Fruit fly (Drosophila melanogaster) whole organism, embryonic: ENCODE data around the gene CG14191.
A peak's percentile ranks its signal among the peaks of the same experiment; 100 is the strongest.

ENCODE experiments used
- Atf3 ChIP-seq: fragments of 200-800 bp; sonication (Bioruptor generic); optimal IDR thresholded peaks from 3 replicates; lab custom pipeline; 2016; ENCODE audit warnings: missing biosample characterization, missing genetic modification characterization
- C15 ChIP-seq: fragments of 200-800 bp; sonication (Bioruptor generic); IDR thresholded peaks from 3 replicates; pipeline ENCODE4 v1.3.6; 2022; ENCODE audit warnings: missing biosample characterization, missing genetic modification characterization
- CG10321 ChIP-seq: fragments of 200-800 bp; sonication (Bioruptor generic); IDR thresholded peaks from 2 replicates; pipeline ENCODE4 v1.3.6; 2022; ENCODE audit warnings: missing biosample characterization, missing genetic modification characterization
- CG10959 ChIP-seq: fragments of 200-800 bp; sonication (Bioruptor generic); IDR thresholded peaks from 2 replicates; pipeline ENCODE4 v1.3.6; 2022; ENCODE audit warnings: missing biosample characterization, missing genetic modification characterization
- CG12236 ChIP-seq: fragments of 200-800 bp; sonication (Bioruptor generic); optimal IDR thresholded peaks from 2 replicates; lab custom pipeline; 2016; ENCODE audit warnings: missing biosample characterization, missing genetic modification characterization
- CG14710 ChIP-seq: fragments of 200-800 bp; sonication (Bioruptor generic); optimal IDR thresholded peaks from 3 replicates; lab custom pipeline; 2019; ENCODE audit warnings: missing biosample characterization, mild to moderate bottlenecking, missing genetic modification characterization, moderate library complexity
- CG17829 ChIP-seq: fragments of 200-800 bp; optimal IDR thresholded peaks from 2 replicates; lab custom pipeline; 2019; ENCODE audit warnings: missing biosample characterization, mild to moderate bottlenecking, missing genetic modification characterization, moderate library complexity
- CG1832 ChIP-seq: fragments of 200-800 bp; sonication (Bioruptor generic); optimal IDR thresholded peaks from 2 replicates; lab custom pipeline; 2017; ENCODE audit warnings: missing biosample characterization, mild to moderate bottlenecking, missing genetic modification characterization, inconsistent platforms
- CG18476 ChIP-seq: fragments of 200-800 bp; sonication (Bioruptor generic); optimal IDR thresholded peaks from 2 replicates; lab custom pipeline; 2016; ENCODE audit warnings: missing biosample characterization, mild to moderate bottlenecking, missing genetic modification characterization
- CG32767 ChIP-seq: fragments of 200-800 bp; sonication (Bioruptor generic); IDR thresholded peaks from 2 replicates; pipeline ENCODE4 v1.3.6; 2022; ENCODE audit warnings: missing biosample characterization, missing genetic modification characterization
- CG3726 ChIP-seq: fragments of 200-800 bp; sonication (Bioruptor generic); IDR thresholded peaks from 3 replicates; pipeline ENCODE4, ENCODE4 v1.3.6; 2022; ENCODE audit warnings: missing biosample characterization, missing genetic modification characterization
- CG6175 ChIP-seq: fragments of 200-800 bp; sonication (Bioruptor generic); IDR thresholded peaks from 3 replicates; pipeline ENCODE4 v1.3.6; 2022; ENCODE audit warnings: missing biosample characterization, missing genetic modification characterization
- CG7556 ChIP-seq: fragments of 200-800 bp; sonication (Bioruptor generic); optimal IDR thresholded peaks from 2 replicates; lab custom pipeline; 2017; ENCODE audit warnings: missing biosample characterization, mild to moderate bottlenecking, missing genetic modification characterization
- CG9215 ChIP-seq: fragments of 200-800 bp; sonication (Bioruptor generic); IDR thresholded peaks from 2 replicates; pipeline ENCODE4 v1.3.6; 2022; ENCODE audit warnings: missing biosample characterization, missing genetic modification characterization
- CG9437 ChIP-seq: fragments of 200-800 bp; sonication (Bioruptor generic); optimal IDR thresholded peaks from 2 replicates; lab custom pipeline; 2018; ENCODE audit warnings: missing biosample characterization, mild to moderate bottlenecking, missing genetic modification characterization
- CHES-1-like ChIP-seq: fragments of 200-800 bp; sonication (Bioruptor generic); optimal IDR thresholded peaks from 2 replicates; lab custom pipeline; 2016; ENCODE audit warnings: missing biosample characterization, missing genetic modification characterization
- CTCF ChIP-seq: fragments of 200-800 bp; sonication (Bioruptor generic); optimal IDR thresholded peaks from 2 replicates; lab custom pipeline; 2017; ENCODE audit warnings: missing biosample characterization, mild to moderate bottlenecking, missing genetic modification characterization, moderate library complexity
- CoRest ChIP-seq: fragments of 200-800 bp; sonication (Bioruptor generic); optimal IDR thresholded peaks from 3 replicates; lab custom pipeline; 2018; ENCODE audit warnings: missing biosample characterization, mild to moderate bottlenecking, missing genetic modification characterization, moderate library complexity
- Deaf1 ChIP-seq: fragments of 200-800 bp; optimal IDR thresholded peaks from 3 replicates; lab custom pipeline; 2019; ENCODE audit warnings: missing biosample characterization, mild to moderate bottlenecking, missing genetic modification characterization, moderate library complexity
- Eip74EF ChIP-seq, 2 experiments: fragments of 200-800 bp in 1 of 2; fragments of >200 bp in 1 of 2; sonication (Bioruptor generic) in 1 of 2; optimal IDR thresholded peaks; 2 replicates each; lab custom pipeline; 2017 to 2019; ENCODE audit warnings: missing biosample characterization in 2 of 2, missing genetic modification characterization in 2 of 2, mild to moderate bottlenecking in 1 of 2, moderate library complexity in 1 of 2
- Ets65A ChIP-seq: fragments of 200-800 bp; sonication (Bioruptor generic); peaks from one replicate; lab custom pipeline; 2016; ENCODE audit warnings: missing biosample characterization, missing genetic modification characterization
- GATAe ChIP-seq: fragments of 200-800 bp; sonication (Bioruptor generic); conservative IDR thresholded peaks from 2 replicates; pipeline ENCODE4 v1.3.6; 2022; ENCODE audit warnings: missing biosample characterization, missing genetic modification characterization
- Kr ChIP-seq: fragments of 200-800 bp; sonication (Bioruptor generic); optimal IDR thresholded peaks from 2 replicates; lab custom pipeline; 2017; ENCODE audit warnings: missing biosample characterization, mild to moderate bottlenecking, missing genetic modification characterization
- MBD-R2 ChIP-seq: fragments of 200-800 bp; sonication (Bioruptor generic); IDR thresholded peaks from 2 replicates; pipeline ENCODE4 v1.3.6; 2022; ENCODE audit warnings: missing biosample characterization, missing genetic modification characterization
- MTF-1 ChIP-seq: fragments of 200-800 bp; sonication (Bioruptor generic); optimal IDR thresholded peaks from 2 replicates; lab custom pipeline; 2018; ENCODE audit warnings: missing biosample characterization, mild to moderate bottlenecking, missing genetic modification characterization, borderline replicate concordance
- Med ChIP-seq: fragments of 200-800 bp; sonication (Bioruptor generic); peaks from one replicate; lab custom pipeline; 2016; ENCODE audit warnings: missing biosample characterization, missing genetic modification characterization, mild to moderate bottlenecking, inconsistent platforms, moderate library complexity
- Optix ChIP-seq: fragments of 200-800 bp; sonication (Bioruptor generic); IDR thresholded peaks from 3 replicates; pipeline ENCODE4 v1.3.6; 2022; ENCODE audit warnings: missing biosample characterization, missing genetic modification characterization
- Pdp1 ChIP-seq, 2 experiments: fragments of 200-800 bp; sonication (Bioruptor generic); optimal IDR thresholded peaks; 3 replicates each; lab custom pipeline; 2016; ENCODE audit warnings: missing biosample characterization in 2 of 2, missing genetic modification characterization in 2 of 2, mild to moderate bottlenecking in 1 of 2, moderate library complexity in 1 of 2
- Sox102F ChIP-seq: fragments of 200-800 bp; sonication (Bioruptor generic); optimal IDR thresholded peaks from 2 replicates; lab custom pipeline; 2018; ENCODE audit warnings: missing biosample characterization, mild to moderate bottlenecking, missing genetic modification characterization, moderate library complexity
- abd-A ChIP-seq: fragments of 200-800 bp; sonication (Bioruptor generic); optimal IDR thresholded peaks from 3 replicates; lab custom pipeline; 2019; ENCODE audit warnings: missing biosample characterization, mild to moderate bottlenecking, missing genetic modification characterization, moderate library complexity
- ato ChIP-seq: fragments of 200-800 bp; sonication (Bioruptor generic); IDR thresholded peaks from 2 replicates; pipeline ENCODE4 v1.3.6; 2022; ENCODE audit warnings: missing biosample characterization, missing genetic modification characterization; ENCODE audit not compliant: partially characterized antibody
- bigmax ChIP-seq: fragments of 200-800 bp; sonication (Bioruptor generic); optimal IDR thresholded peaks from 2 replicates; lab custom pipeline; 2018; ENCODE audit warnings: missing biosample characterization, mild to moderate bottlenecking, missing genetic modification characterization
- bowl ChIP-seq: fragments of 200-800 bp; sonication (Bioruptor generic); IDR thresholded peaks from 2 replicates; pipeline ENCODE4 v1.3.6; 2022; ENCODE audit warnings: missing biosample characterization, missing genetic modification characterization
- caup ChIP-seq: fragments of 200-800 bp; sonication (Bioruptor generic); optimal IDR thresholded peaks from 3 replicates; lab custom pipeline; 2017; ENCODE audit warnings: missing biosample characterization, mild to moderate bottlenecking, missing genetic modification characterization, moderate library complexity; ENCODE audit not compliant: severe bottlenecking
- cwo ChIP-seq: fragments of 200-800 bp; sonication (Bioruptor generic); optimal IDR thresholded peaks from 3 replicates; lab custom pipeline; 2017; ENCODE audit warnings: missing biosample characterization, missing genetic modification characterization, mild to moderate bottlenecking, moderate library complexity, missing genetic modification reagents
- exex ChIP-seq: fragments of 200-800 bp; sonication (Bioruptor generic); optimal IDR thresholded peaks from 4 replicates; lab custom pipeline; 2018; ENCODE audit warnings: missing biosample characterization, mild to moderate bottlenecking, missing genetic modification characterization, moderate library complexity
- grn ChIP-seq: fragments of 200-800 bp; sonication (Bioruptor generic); optimal IDR thresholded peaks from 3 replicates; lab custom pipeline; 2017; ENCODE audit warnings: missing biosample characterization, missing genetic modification characterization
- gro ChIP-seq: fragments of 200-800 bp; sonication (Bioruptor generic); optimal IDR thresholded peaks from 2 replicates; lab custom pipeline; 2016; ENCODE audit warnings: missing biosample characterization, missing genetic modification characterization
- ham ChIP-seq: fragments of 200-800 bp; sonication (Bioruptor generic); IDR thresholded peaks from 2 replicates; pipeline ENCODE4 v1.3.6; 2022; ENCODE audit warnings: missing biosample characterization, missing genetic modification characterization
- lab ChIP-seq: fragments of 200-800 bp; sonication (Bioruptor generic); optimal IDR thresholded peaks from 3 replicates; lab custom pipeline; 2017; ENCODE audit warnings: missing biosample characterization, missing genetic modification characterization, mild to moderate bottlenecking, moderate library complexity, missing genetic modification reagents
- mam ChIP-seq: fragments of 200-800 bp; sonication (Bioruptor generic); optimal IDR thresholded peaks from 3 replicates; lab custom pipeline; 2016; ENCODE audit warnings: missing biosample characterization, missing genetic modification characterization
- sens ChIP-seq: fragments of 200-800 bp; sonication (Bioruptor generic); peaks from one replicate; lab custom pipeline; 2016; ENCODE audit warnings: missing biosample characterization, missing genetic modification characterization
- sqz ChIP-seq: fragments of 200-800 bp; sonication (Bioruptor generic); optimal IDR thresholded peaks from 3 replicates; lab custom pipeline; 2018; ENCODE audit warnings: missing biosample characterization, mild to moderate bottlenecking, missing genetic modification characterization
- sr ChIP-seq: fragments of 200-800 bp; sonication (Bioruptor generic); IDR thresholded peaks from 3 replicates; pipeline ENCODE4 v1.3.6; 2022; ENCODE audit warnings: missing biosample characterization, missing genetic modification characterization
- tap ChIP-seq: fragments of 200-800 bp; optimal IDR thresholded peaks from 3 replicates; lab custom pipeline; 2019; ENCODE audit warnings: missing biosample characterization, mild to moderate bottlenecking, missing genetic modification characterization, moderate library complexity
- z ChIP-seq: fragments of 200-800 bp; sonication (Bioruptor generic); IDR thresholded peaks from 3 replicates; pipeline ENCODE4 v1.3.6; 2022; ENCODE audit warnings: missing biosample characterization, missing genetic modification characterization

Gene CG14191

dm6 chrX:19050142-19050541 lies 31.3 kb upstream of the CG14191 start, which contains the start of gene Diedel3:
TSS of gene Diedel3 (plus strand) at chrX:19050442.
- TF ChIP-seq abd-A (tag; lab: Kevin White, UChicago) = no peak
- peak; percentile 11 for TF ChIP-seq sens
- peak; percentile 55 for TF ChIP-seq CTCF (GFP tag; lab: Kevin White, UChicago)

- TF ChIP-seq bowl (no peak), CG9437 (GFP tag; lab: Kevin White, UChicago) (no peak), Sox102F (GFP tag; lab: Kevin White, UChicago) (no peak), CG10959 (GFP tag; lab: Robert Waterston, UW) (no peak)
Measured at dm6 chrX:19056611-19057010, 24.9 kb upstream of the CG14191 start, which contains the start of gene CG14190. TSS of gene CG14190 (plus strand) at chrX:19056911.

- TF ChIP-seq Ets65A (peak; percentile 55), Med (GFP tag; lab: Kevin White, UChicago) (no peak)
Measured at dm6 chrX:19068873-19069272, 12.6 kb upstream of the CG14191 start, which contains the start of gene CG34330. TSS of gene CG34330 (minus strand) at chrX:19068973.

- TF ChIP-seq Atf3 (no peak), ham (no peak), CG12236 (GFP tag; lab: Kevin White, UChicago) (no peak), MBD-R2 (GFP tag; lab: Robert Waterston, UW) (no peak), CG18476 (GFP tag; lab: Kevin White, UChicago) (no peak), CG32767 (no peak), CTCF (GFP tag; lab: Kevin White, UChicago) (no peak), Optix (GFP tag; lab: Robert Waterston, UW) (no peak), z (no peak), Eip74EF (GFP tag; optimal IDR thresholded peaks at IDR 0.05; lab: Kevin White, UChicago) (no peak), MTF-1 (GFP tag; lab: Kevin White, UChicago) (no peak), sr (no peak), C15 (GFP tag; lab: Robert Waterston, UW) (no peak)
Measured at dm6 chrX:19072969-19073368, 8.5 kb upstream of the CG14191 start.

- no peak for TF ChIP-seq CG3726 (GFP tag; lab: Robert Waterston, UW)
- TF ChIP-seq lab (GFP tag; lab: Kevin White, UChicago) = peak; percentile 10
- peak; percentile 88 for TF ChIP-seq CG6175 (GFP tag; lab: Robert Waterston, UW)
- TF ChIP-seq ato = no peak
- no peak for TF ChIP-seq CG14710 (tag; lab: Kevin White, UChicago)
- TF ChIP-seq CG7556 (GFP tag; lab: Kevin White, UChicago) = no peak
- no peak for TF ChIP-seq bigmax (GFP tag; lab: Kevin White, UChicago)
- no peak for TF ChIP-seq caup (GFP tag; lab: Kevin White, UChicago)
- peak; percentile 6 for TF ChIP-seq cwo (GFP tag; lab: Kevin White, UChicago)
- TF ChIP-seq Kr = no peak
- TF ChIP-seq sqz (GFP tag; lab: Kevin White, UChicago) = peak; percentile 67
- TF ChIP-seq CG10321 (GFP tag; lab: Robert Waterston, UW) = 0 out of 2 replicates have a peak, but pooled peaks have one; percentile 39
- TF ChIP-seq CoRest (tag; lab: Kevin White, UChicago) = no peak
- peak; percentile 84 for TF ChIP-seq GATAe (GFP tag; lab: Robert Waterston, UW)
- TF ChIP-seq Deaf1 (tag; lab: Kevin White, UChicago) = no peak
- peak; percentile 51 for TF ChIP-seq exex (tag; lab: Kevin White, UChicago)
- TF ChIP-seq grn (GFP tag; lab: Kevin White, UChicago) = peak; percentile 76
- no peak for TF ChIP-seq gro (GFP tag; lab: Kevin White, UChicago)
- no peak for TF ChIP-seq mam (GFP tag; lab: Kevin White, UChicago)
- TF ChIP-seq Pdp1 (GFP tag; optimal IDR thresholded peaks at IDR 0.05; lab: Kevin White, UChicago) = peak in 1 of 2 experiments; percentile 9
- no peak for TF ChIP-seq CG9215 (GFP tag; lab: Robert Waterston, UW)
- no peak for TF ChIP-seq CG17829 (tag; lab: Kevin White, UChicago)
- TF ChIP-seq CG1832 = peak; percentile 14
- no peak for TF ChIP-seq CHES-1-like
- no peak for TF ChIP-seq tap (tag; lab: Kevin White, UChicago)
Measured at dm6 chrX:19073878-19074277, 7.6 kb upstream of the CG14191 start.
